ENCODE assay signal across 1 fruit fly cellular context in genomic region chr3L:12843056-12843799, dm6.
TF ChIP-seq lines count a peak whose summit lies in the region.

Gene nebu (minus strand): TSS chr3L:12843106.

TF ChIP-seq in whole organism, embryonic, 481 proteins besides CTCF, POLR2A, EP300 and RAD21 (continued from another document and continues in another):
- TF ChIP-seq CG4820 (GFP tag; optimal IDR thresholded peaks at IDR 0.05; lab: Kevin White, UChicago), result peak; percentile 91
- peak; percentile 94 for TF ChIP-seq CG13775 (GFP tag; optimal IDR thresholded peaks at IDR 0.05; lab: Kevin White, UChicago)
- no peak for TF ChIP-seq CG7745 (tag; optimal IDR thresholded peaks at IDR 0.05; lab: Kevin White, UChicago)
- TF ChIP-seq dimm (GFP tag; IDR thresholded peaks at IDR 0.05; lab: Robert Waterston, UW), result no peak; the same call in 1 of the 2 replicates
- TF ChIP-seq slou (GFP tag; optimal IDR thresholded peaks at IDR 0.05; lab: Kevin White, UChicago), result peak; percentile 86
- TF ChIP-seq z (GFP tag; IDR thresholded peaks at IDR 0.05; lab: Robert Waterston, UW), result peak; percentile 64; the same call in 2 of the 3 replicates
- TF ChIP-seq CG31365 (tag; optimal IDR thresholded peaks at IDR 0.05; lab: Kevin White, UChicago), result peak; percentile 84
- peak; percentile 94 for TF ChIP-seq klu (GFP tag; IDR thresholded peaks at IDR 0.05; lab: Robert Waterston, UW)
- peak; percentile 57 for TF ChIP-seq trem (tag; optimal IDR thresholded peaks at IDR 0.05; lab: Kevin White, UChicago)
- TF ChIP-seq Dad (GFP tag; optimal IDR thresholded peaks at IDR 0.05; lab: Kevin White, UChicago), result peak; percentile 94
- TF ChIP-seq CG14441 (GFP tag; IDR thresholded peaks at IDR 0.05; lab: Robert Waterston, UW), result peak; percentile 97
- peak; percentile 92 for TF ChIP-seq CG17829 (tag; optimal IDR thresholded peaks at IDR 0.05; lab: Kevin White, UChicago)
- peak; percentile 92 for TF ChIP-seq CG8089 (GFP tag; optimal IDR thresholded peaks at IDR 0.05; lab: Kevin White, UChicago)
- no peak; the same call in 1 of the 2 replicates for TF ChIP-seq CG4404 (GFP tag; IDR thresholded peaks at IDR 0.05; lab: Robert Waterston, UW)
- peak; percentile 55 for TF ChIP-seq YL-1 (GFP tag; optimal IDR thresholded peaks at IDR 0.05; lab: Kevin White, UChicago)
- peak; percentile 98 for TF ChIP-seq row (GFP tag; IDR thresholded peaks at IDR 0.05; lab: Robert Waterston, UW)
- peak; percentile 95 for TF ChIP-seq scrt (GFP tag; optimal IDR thresholded peaks at IDR 0.05; lab: Kevin White, UChicago)
- TF ChIP-seq CG34422 (GFP tag; IDR thresholded peaks at IDR 0.05; lab: Robert Waterston, UW), result peak; percentile 96
- peak; percentile 96 for TF ChIP-seq CG16779 (GFP tag; IDR thresholded peaks at IDR 0.05; lab: Robert Waterston, UW)
- peak; percentile 96 for TF ChIP-seq Awh (GFP tag; IDR thresholded peaks at IDR 0.05; lab: Robert Waterston, UW)
- peak; percentile 96 for TF ChIP-seq Ada2b (GFP tag; IDR thresholded peaks at IDR 0.05; lab: Robert Waterston, UW)
- TF ChIP-seq CG16863 (GFP tag; optimal IDR thresholded peaks at IDR 0.05; lab: Kevin White, UChicago), result peak; percentile 93
- peak; percentile 86 for TF ChIP-seq phol (tag; optimal IDR thresholded peaks at IDR 0.05; lab: Kevin White, UChicago)
- peak; percentile 94 for TF ChIP-seq CG13424 (tag; optimal IDR thresholded peaks at IDR 0.05; lab: Kevin White, UChicago)
- TF ChIP-seq CG10462 (GFP tag; optimal IDR thresholded peaks at IDR 0.05; lab: Kevin White, UChicago), result peak; percentile 89
- TF ChIP-seq CG18764 (GFP tag; optimal IDR thresholded peaks at IDR 0.05; lab: Kevin White, UChicago), result peak; percentile 90
- peak; percentile 89; the same call in 1 of the 3 replicates for TF ChIP-seq ken (GFP tag; IDR thresholded peaks at IDR 0.05; lab: Robert Waterston, UW)
- peak; percentile 84; the same call in 1 of the 2 replicates for TF ChIP-seq ham (GFP tag; IDR thresholded peaks at IDR 0.05; lab: Robert Waterston, UW)
- TF ChIP-seq wor (GFP tag; IDR thresholded peaks at IDR 0.05; lab: Robert Waterston, UW), result peak; percentile 84
- TF ChIP-seq C15 (GFP tag; IDR thresholded peaks at IDR 0.05; lab: Robert Waterston, UW), result peak; percentile 92
- peak; percentile 98 for TF ChIP-seq caup (GFP tag; optimal IDR thresholded peaks at IDR 0.05; lab: Kevin White, UChicago; ENCODE audit: severe bottlenecking)
- peak; percentile 96 for TF ChIP-seq schlank (tag; optimal IDR thresholded peaks at IDR 0.05; lab: Kevin White, UChicago)
- peak; percentile 51 for TF ChIP-seq Elba2 (GFP tag; optimal IDR thresholded peaks at IDR 0.05; lab: Kevin White, UChicago)
- TF ChIP-seq chinmo (GFP tag; IDR thresholded peaks at IDR 0.05; lab: Robert Waterston, UW; ENCODE audit: partially characterized antibody), result no peak
- peak; percentile 94 for TF ChIP-seq CG4854 (GFP tag; optimal IDR thresholded peaks at IDR 0.05; lab: Kevin White, UChicago)
- no peak; the same call in 1 of the 2 replicates for TF ChIP-seq ssp (GFP tag; IDR thresholded peaks at IDR 0.05; lab: Robert Waterston, UW)
- peak; percentile 96 for TF ChIP-seq unpg (GFP tag; optimal IDR thresholded peaks at IDR 0.05; lab: Kevin White, UChicago)
- peak; percentile 81 for TF ChIP-seq E2f2 (GFP tag; IDR thresholded peaks at IDR 0.05; lab: Robert Waterston, UW)
- TF ChIP-seq da (GFP tag; optimal IDR thresholded peaks at IDR 0.05; lab: Kevin White, UChicago), result peak; percentile 90
- no peak for TF ChIP-seq CG9797 (GFP tag; optimal IDR thresholded peaks at IDR 0.05; lab: Kevin White, UChicago)
- TF ChIP-seq abd-A (tag; optimal IDR thresholded peaks at IDR 0.05; lab: Kevin White, UChicago), result peak; percentile 90
- TF ChIP-seq CG10654 (GFP tag; optimal IDR thresholded peaks at IDR 0.05; lab: Kevin White, UChicago), result peak; percentile 93
- peak; percentile 98 for TF ChIP-seq sob (GFP tag; IDR thresholded peaks at IDR 0.05; lab: Robert Waterston, UW)
- no peak for TF ChIP-seq stwl (tag; optimal IDR thresholded peaks at IDR 0.05; lab: Kevin White, UChicago)
- TF ChIP-seq sug (tag; optimal IDR thresholded peaks at IDR 0.05; lab: Kevin White, UChicago), result peak; percentile 92
- TF ChIP-seq toy (GFP tag; IDR thresholded peaks at IDR 0.05; lab: Robert Waterston, UW), result peak; percentile 91
- peak; percentile 81 for TF ChIP-seq btn (GFP tag; optimal IDR thresholded peaks at IDR 0.05; lab: Kevin White, UChicago)
- TF ChIP-seq eve (GFP tag; optimal IDR thresholded peaks at IDR 0.05; lab: Kevin White, UChicago), result peak in 1 of 2 experiments; percentile 95
- peak; percentile 88 for TF ChIP-seq D19A (tag; optimal IDR thresholded peaks at IDR 0.05; lab: Kevin White, UChicago)
- peak; percentile 97 for TF ChIP-seq CG7839 (tag; optimal IDR thresholded peaks at IDR 0.05; lab: Kevin White, UChicago)
- TF ChIP-seq cato (GFP tag; optimal IDR thresholded peaks at IDR 0.05; lab: Kevin White, UChicago; ENCODE audit: borderline replicate concordance), result peak; percentile 80
- no peak for TF ChIP-seq Sry-β (GFP tag; optimal IDR thresholded peaks at IDR 0.05; lab: Kevin White, UChicago)
- TF ChIP-seq CG8359 (GFP tag; optimal IDR thresholded peaks at IDR 0.05; lab: Kevin White, UChicago; ENCODE audit: borderline replicate concordance), result peak; percentile 63
- peak; percentile 96 for TF ChIP-seq CG10209 (GFP tag; optimal IDR thresholded peaks at IDR 0.05; lab: Kevin White, UChicago)
- no peak for TF ChIP-seq hbn (GFP tag; IDR thresholded peaks at IDR 0.05; lab: Robert Waterston, UW; ENCODE audit: partially characterized antibody)
- peak; percentile 97 for TF ChIP-seq Aef1 (GFP tag; IDR thresholded peaks at IDR 0.05; lab: Robert Waterston, UW)
- no peak for TF ChIP-seq knrl (GFP tag; IDR thresholded peaks at IDR 0.05; lab: Robert Waterston, UW; ENCODE audit: partially characterized antibody)
- TF ChIP-seq Pdp1 (GFP tag; optimal IDR thresholded peaks at IDR 0.05; lab: Kevin White, UChicago), result peak; percentile 92 to 97
- no peak for TF ChIP-seq sna (GFP tag; IDR thresholded peaks at IDR 0.05; lab: Robert Waterston, UW; ENCODE audit: partially characterized antibody)
- TF ChIP-seq ase (GFP tag; IDR thresholded peaks at IDR 0.05; lab: Robert Waterston, UW), result peak; percentile 94; the same call in 2 of the 3 replicates
- TF ChIP-seq bab2 (GFP tag; optimal IDR thresholded peaks at IDR 0.05; lab: Kevin White, UChicago), result peak; percentile 97
- no peak for TF ChIP-seq hb (GFP tag; IDR thresholded peaks at IDR 0.05; lab: Robert Waterston, UW; ENCODE audit: partially characterized antibody)
- TF ChIP-seq jumu (GFP tag; optimal IDR thresholded peaks at IDR 0.05; lab: Kevin White, UChicago), result peak; percentile 95
- peak; percentile 94 for TF ChIP-seq CG11093 (GFP tag; IDR thresholded peaks at IDR 0.05; lab: Robert Waterston, UW)
- peak; percentile 96 for TF ChIP-seq CG3847 (GFP tag; IDR thresholded peaks at IDR 0.05; lab: Robert Waterston, UW)
- peak; percentile 86 for TF ChIP-seq Deaf1 (tag; optimal IDR thresholded peaks at IDR 0.05; lab: Kevin White, UChicago)
- TF ChIP-seq CG18476 (GFP tag; optimal IDR thresholded peaks at IDR 0.05; lab: Kevin White, UChicago), result peak; percentile 93
- peak; percentile 98 for TF ChIP-seq CHES-1-like (GFP tag; optimal IDR thresholded peaks at IDR 0.05; lab: Kevin White, UChicago)
- no peak for TF ChIP-seq fru (optimal IDR thresholded peaks at IDR 0.05; lab: Kevin White, UChicago)
- TF ChIP-seq CG11723 (GFP tag; optimal IDR thresholded peaks at IDR 0.05; lab: Kevin White, UChicago), result peak; percentile 90
- TF ChIP-seq CG1832 (GFP tag; optimal IDR thresholded peaks at IDR 0.05; lab: Kevin White, UChicago), result no peak
- TF ChIP-seq lilli (GFP tag; optimal IDR thresholded peaks at IDR 0.05; lab: Kevin White, UChicago), result peak; percentile 98
- peak; percentile 67 for TF ChIP-seq nerfin-1 (tag; optimal IDR thresholded peaks at IDR 0.05; lab: Kevin White, UChicago)
- peak; percentile 91 for TF ChIP-seq CG3163 (GFP tag; optimal IDR thresholded peaks at IDR 0.05; lab: Kevin White, UChicago)
- peak in 1 of 2 experiments; percentile 76 for TF ChIP-seq Dfd (GFP tag; optimal IDR thresholded peaks at IDR 0.05; lab: Kevin White, UChicago)
- peak; percentile 98 for TF ChIP-seq luna (GFP tag; optimal IDR thresholded peaks at IDR 0.05; lab: Kevin White, UChicago)
- TF ChIP-seq stc (GFP tag; IDR thresholded peaks at IDR 0.05; lab: Robert Waterston, UW), result peak; percentile 95
- peak; percentile 95 for TF ChIP-seq CG10366 (GFP tag; IDR thresholded peaks at IDR 0.05; lab: Robert Waterston, UW)
- TF ChIP-seq H2.0 (GFP tag; IDR thresholded peaks at IDR 0.05; lab: Robert Waterston, UW), result peak; percentile 93
- TF ChIP-seq pita (GFP tag; optimal IDR thresholded peaks at IDR 0.05; lab: Kevin White, UChicago), result no peak
- peak; percentile 69 for TF ChIP-seq Spps (tag; optimal IDR thresholded peaks at IDR 0.05; lab: Kevin White, UChicago)
- TF ChIP-seq CG30431 (GFP tag; optimal IDR thresholded peaks at IDR 0.05; lab: Kevin White, UChicago), result peak; percentile 84
- TF ChIP-seq Trl (optimal IDR thresholded peaks at IDR 0.05; lab: Kevin White, UChicago), result peak in 1 of 2 experiments; percentile 60
- TF ChIP-seq Trl (GFP tag; optimal IDR thresholded peaks at IDR 0.05; lab: Kevin White, UChicago), result peak; percentile 96
- peak; percentile 94 for TF ChIP-seq CG32772 (GFP tag; IDR thresholded peaks at IDR 0.05; lab: Robert Waterston, UW)
- no peak for TF ChIP-seq oc (tag; optimal IDR thresholded peaks at IDR 0.05; lab: Kevin White, UChicago)
- TF ChIP-seq kni (GFP tag; optimal IDR thresholded peaks at IDR 0.05; lab: Kevin White, UChicago), result no peak
- TF ChIP-seq CG17385 (GFP tag; optimal IDR thresholded peaks at IDR 0.05; lab: Kevin White, UChicago), result peak; percentile 91
- TF ChIP-seq CG4282 (GFP tag; optimal IDR thresholded peaks at IDR 0.05; lab: Kevin White, UChicago), result peak; percentile 92
- peak; percentile 95 for TF ChIP-seq CrebB (tag; optimal IDR thresholded peaks at IDR 0.05; lab: Kevin White, UChicago)
- peak; percentile 78 for TF ChIP-seq CG3407 (GFP tag; optimal IDR thresholded peaks at IDR 0.05; lab: Kevin White, UChicago)
- peak; percentile 93 for TF ChIP-seq fd96Cb (tag; optimal IDR thresholded peaks at IDR 0.05; lab: Kevin White, UChicago)
- TF ChIP-seq Sin3A (optimal IDR thresholded peaks at IDR 0.05; lab: Kevin White, UChicago), result no peak
- peak; percentile 81 for TF ChIP-seq Nf-YC (tag; optimal IDR thresholded peaks at IDR 0.05; lab: Kevin White, UChicago)
- peak; percentile 95 for TF ChIP-seq danr (GFP tag; IDR thresholded peaks at IDR 0.05; lab: Robert Waterston, UW)
- TF ChIP-seq CG10321 (GFP tag; IDR thresholded peaks at IDR 0.05; lab: Robert Waterston, UW), result peak; percentile 73; the same call in 1 of the 2 replicates
- TF ChIP-seq pfk (GFP tag; optimal IDR thresholded peaks at IDR 0.05; lab: Kevin White, UChicago), result no peak
- TF ChIP-seq gem (tag; optimal IDR thresholded peaks at IDR 0.05; lab: Kevin White, UChicago), result peak; percentile 96
- peak; percentile 97 for TF ChIP-seq cwo (GFP tag; optimal IDR thresholded peaks at IDR 0.05; lab: Kevin White, UChicago)
- peak; percentile 96 for TF ChIP-seq zfh1 (GFP tag; IDR thresholded peaks at IDR 0.05; lab: Robert Waterston, UW)
- peak; percentile 99 for TF ChIP-seq Rfx (GFP tag; IDR thresholded peaks at IDR 0.05; lab: Robert Waterston, UW)
- TF ChIP-seq sr (GFP tag; IDR thresholded peaks at IDR 0.05; lab: Robert Waterston, UW), result no peak; the same call in 2 of the 3 replicates
- peak; percentile 96 for TF ChIP-seq CG33213 (GFP tag; optimal IDR thresholded peaks at IDR 0.05; lab: Kevin White, UChicago)
- no peak for TF ChIP-seq HLHmδ (GFP tag; optimal IDR thresholded peaks at IDR 0.05; lab: Kevin White, UChicago)
- TF ChIP-seq Opbp (GFP tag; IDR thresholded peaks at IDR 0.05; lab: Robert Waterston, UW; ENCODE audit: partially characterized antibody), result no peak
- TF ChIP-seq vvl (GFP tag; IDR thresholded peaks at IDR 0.05; lab: Robert Waterston, UW), result peak; percentile 98
- peak; percentile 68; the same call in 2 of the 3 replicates for TF ChIP-seq CG2199 (GFP tag; IDR thresholded peaks at IDR 0.05; lab: Robert Waterston, UW)
- peak; percentile 95 for TF ChIP-seq CG31224 (GFP tag; IDR thresholded peaks at IDR 0.05; lab: Robert Waterston, UW)
- peak; percentile 84 for TF ChIP-seq CG4424 (GFP tag; optimal IDR thresholded peaks at IDR 0.05; lab: Kevin White, UChicago)
- TF ChIP-seq CG11696 (GFP tag; IDR thresholded peaks at IDR 0.05; lab: Robert Waterston, UW), result peak; percentile 83
- TF ChIP-seq TFAM (GFP tag; optimal IDR thresholded peaks at IDR 0.05; lab: Kevin White, UChicago), result peak; percentile 29
- peak; percentile 94 for TF ChIP-seq pnt (GFP tag; optimal IDR thresholded peaks at IDR 0.05; lab: Kevin White, UChicago)
- TF ChIP-seq tna (GFP tag; IDR thresholded peaks at IDR 0.05; lab: Robert Waterston, UW; ENCODE audit: partially characterized antibody), result no peak
- peak; percentile 96 for TF ChIP-seq org-1 (GFP tag; optimal IDR thresholded peaks at IDR 0.05; lab: Kevin White, UChicago)
- peak; percentile 95 for TF ChIP-seq CG6175 (GFP tag; IDR thresholded peaks at IDR 0.05; lab: Robert Waterston, UW)
- peak; percentile 26 for TF ChIP-seq CG8290 (GFP tag; optimal IDR thresholded peaks at IDR 0.05; lab: Kevin White, UChicago)
- peak in 1 of 2 experiments; percentile 98 for TF ChIP-seq CG8290 (tag; optimal IDR thresholded peaks at IDR 0.05; lab: Kevin White, UChicago)
- TF ChIP-seq Ets65A (GFP tag; lab: Kevin White, UChicago), result peak; percentile 99
- TF ChIP-seq D (optimal IDR thresholded peaks at IDR 0.05; lab: Kevin White, UChicago), result no peak
- peak; percentile 88 for TF ChIP-seq D (GFP tag; optimal IDR thresholded peaks at IDR 0.05; lab: Kevin White, UChicago)
- TF ChIP-seq Ets97D (GFP tag; optimal IDR thresholded peaks at IDR 0.05; lab: Kevin White, UChicago), result peak; percentile 88
- peak; percentile 95 for TF ChIP-seq Sox102F (GFP tag; optimal IDR thresholded peaks at IDR 0.05; lab: Kevin White, UChicago)
- no peak for TF ChIP-seq bbx (GFP tag; IDR thresholded peaks at IDR 0.05; lab: Robert Waterston, UW; ENCODE audit: partially characterized antibody)
- no peak; the same call in 1 of the 3 replicates for TF ChIP-seq CG11560 (tag; IDR thresholded peaks at IDR 0.05; lab: Robert Waterston, UW)
- peak; percentile 86 for TF ChIP-seq zen (tag; optimal IDR thresholded peaks at IDR 0.05; lab: Kevin White, UChicago)
- peak; percentile 91 for TF ChIP-seq CG5245 (GFP tag; optimal IDR thresholded peaks at IDR 0.05; lab: Kevin White, UChicago)
- no peak for TF ChIP-seq cg (GFP tag; optimal IDR thresholded peaks at IDR 0.05; lab: Kevin White, UChicago)
- TF ChIP-seq crp (GFP tag; optimal IDR thresholded peaks at IDR 0.05; lab: Kevin White, UChicago), result peak in 1 of 2 experiments; percentile 61
- TF ChIP-seq CG6683 (GFP tag; optimal IDR thresholded peaks at IDR 0.05; lab: Kevin White, UChicago), result peak; percentile 95
- peak; percentile 99 for TF ChIP-seq pho (GFP tag; optimal IDR thresholded peaks at IDR 0.05; lab: Kevin White, UChicago)
